Fruit fly (Drosophila melanogaster): Measurements from ENCODE around the gene RpS19b.

DNA sequence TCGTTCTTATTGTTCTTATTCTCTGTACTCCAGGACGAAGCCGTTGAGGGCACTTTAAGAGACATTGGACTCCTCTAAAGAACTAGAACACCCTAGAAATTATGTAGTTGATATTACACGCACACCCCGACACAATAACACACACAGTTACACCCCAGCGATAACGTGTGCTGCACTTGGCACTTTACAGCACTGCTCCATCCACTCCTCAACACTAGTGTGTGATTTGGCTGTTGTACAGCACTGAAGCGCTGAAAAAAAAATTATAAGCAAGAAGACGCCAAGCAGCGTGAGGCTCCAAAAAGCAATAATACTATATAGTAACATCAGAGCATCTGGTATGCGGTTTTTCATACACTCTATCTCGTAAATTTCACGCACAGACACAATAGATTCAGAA lies 27.5 kb upstream of the RpS19b start:
- TF ChIP-seq psq (optimal IDR thresholded peaks at IDR 0.05) (no peak), Sin3A (optimal IDR thresholded peaks at IDR 0.05) (no peak), ttk (optimal IDR thresholded peaks at IDR 0.05) (no peak), Myc (optimal IDR thresholded peaks at IDR 0.05) (no peak)

Data from Kc167 (cell line).